Worm (Caenorhabditis elegans) whole organism, L4 larva: ENCODE results near the gene T16G1.9.
A peak's percentile ranks its signal among the peaks of the same experiment; 100 is the strongest.

ENCODE experiments used
- F26F4.8 ChIP-seq: fragments of 200-800 bp; sonication (Bioruptor generic); conservative IDR thresholded peaks from 2 replicates; pipeline ENCODE4 v1.3.6; 2022; ENCODE audit warnings: missing genetic modification characterization, missing compliant biosample characterization
- F37D6.2 ChIP-seq: sonication (generic microtip); optimal IDR thresholded peaks from 2 replicates; lab custom pipeline; 2016; ENCODE audit warnings: mild to moderate bottlenecking, missing genetic modification characterization, missing compliant biosample characterization
- Y75B8A.6 ChIP-seq: fragments of 200-800 bp; sonication (Bioruptor generic); IDR thresholded peaks from 2 replicates; pipeline ENCODE4 v1.3.6; 2022; ENCODE audit warnings: missing genetic modification reagents, missing genetic modification characterization, missing compliant biosample characterization
- ZK337.2 ChIP-seq: fragments of 200-800 bp; sonication (Bioruptor generic); IDR thresholded peaks from 2 replicates; pipeline ENCODE4 v1.3.6; 2022; ENCODE audit warnings: missing genetic modification reagents, missing genetic modification characterization, missing compliant biosample characterization
- aly-2 ChIP-seq: sonication (generic microtip); optimal IDR thresholded peaks from 2 replicates; lab custom pipeline; 2018; ENCODE audit warnings: missing biosample characterization, missing genetic modification characterization
- ces-1 ChIP-seq: fragments of 150-350 bp; sonication (generic microtip); optimal IDR thresholded peaks from 4 replicates; lab custom pipeline; 2014; ENCODE audit warnings: missing biosample characterization, missing genetic modification reagents, missing genetic modification characterization
- ctbp-1 ChIP-seq: fragments of 200-800 bp; sonication (Bioruptor generic); IDR thresholded peaks from 2 replicates; pipeline ENCODE4 v1.3.6; 2022; ENCODE audit warnings: missing genetic modification reagents, missing genetic modification characterization, missing compliant biosample characterization
- daf-16 ChIP-seq, 3 experiments: sonication (generic microtip); optimal IDR thresholded peaks; 2 replicates each; lab custom pipeline; 2016 to 2017; ENCODE audit warnings: missing genetic modification characterization in 3 of 3, missing genetic modification reagents in 3 of 3, mild to moderate bottlenecking in 2 of 3, missing compliant biosample characterization in 2 of 3, missing biosample characterization in 1 of 3, moderate library complexity in 1 of 3
- dmd-6 ChIP-seq: fragments of 200-800 bp; sonication (Bioruptor generic); IDR thresholded peaks from 2 replicates; pipeline ENCODE4 v1.3.6; 2022; ENCODE audit warnings: missing genetic modification reagents, missing genetic modification characterization, missing compliant biosample characterization
- duxl-1 ChIP-seq: sonication (generic microtip); optimal IDR thresholded peaks from 2 replicates; lab custom pipeline; 2016; ENCODE audit warnings: mild to moderate bottlenecking, missing genetic modification characterization, moderate library complexity, missing compliant biosample characterization; ENCODE audit not compliant: poor library complexity
- dve-1 ChIP-seq: sonication (generic microtip); optimal IDR thresholded peaks from 2 replicates; lab custom pipeline; 2017; ENCODE audit warnings: antibody characterized with exemption, mild to moderate bottlenecking, missing genetic modification characterization, missing compliant biosample characterization; ENCODE audit not compliant: insufficient read depth
- fos-1 ChIP-seq: fragments of 150-350 bp; optimal IDR thresholded peaks from 2 replicates; lab custom pipeline; 2014; ENCODE audit warnings: missing biosample characterization, missing genetic modification characterization
- gei-8 ChIP-seq: fragments of 200-800 bp; sonication (Bioruptor generic); optimal IDR thresholded peaks from 2 replicates; lab custom pipeline; 2018; ENCODE audit warnings: mild to moderate bottlenecking, missing genetic modification characterization, missing compliant biosample characterization
- hlh-11 ChIP-seq: fragments of 200-800 bp; sonication (Bioruptor generic); optimal IDR thresholded peaks from 2 replicates; lab custom pipeline; 2018; ENCODE audit warnings: mild to moderate bottlenecking, missing genetic modification characterization, missing compliant biosample characterization
- hlh-30 ChIP-seq: sonication (generic microtip); optimal IDR thresholded peaks from 2 replicates; lab custom pipeline; 2017; ENCODE audit warnings: antibody characterized with exemption, mild to moderate bottlenecking, missing genetic modification characterization, missing compliant biosample characterization; ENCODE audit not compliant: insufficient read depth
- jun-1 ChIP-seq: fragments of 150-350 bp; optimal IDR thresholded peaks from 2 replicates; lab custom pipeline; 2014; ENCODE audit warnings: missing biosample characterization, missing genetic modification reagents, missing genetic modification characterization
- lin-1 ChIP-seq: fragments of 200-800 bp; sonication (Bioruptor generic); IDR thresholded peaks from 2 replicates; pipeline ENCODE4 v1.3.6; 2022; ENCODE audit warnings: missing genetic modification reagents, missing genetic modification characterization, missing compliant biosample characterization
- lin-29 ChIP-seq: fragments of 200-800 bp; sonication (Bioruptor generic); IDR thresholded peaks from 2 replicates; pipeline ENCODE4 v1.3.6; 2022; ENCODE audit warnings: missing genetic modification reagents, missing genetic modification characterization, missing compliant biosample characterization
- lir-3 ChIP-seq: sonication (generic microtip); optimal IDR thresholded peaks from 2 replicates; lab custom pipeline; 2016; ENCODE audit warnings: mild to moderate bottlenecking, missing genetic modification characterization, missing compliant biosample characterization
- madf-9 ChIP-seq: fragments of 200-800 bp; sonication (Bioruptor generic); conservative IDR thresholded peaks from 2 replicates; pipeline ENCODE4 v1.3.6; 2022; ENCODE audit warnings: missing genetic modification reagents, missing genetic modification characterization, missing compliant biosample characterization
- nhr-10 ChIP-seq: fragments of 150-350 bp; optimal IDR thresholded peaks from 2 replicates; lab custom pipeline; 2014; ENCODE audit warnings: missing biosample characterization, missing genetic modification characterization
- nhr-102 ChIP-seq: sonication (generic microtip); optimal IDR thresholded peaks from 2 replicates; lab custom pipeline; 2016; ENCODE audit warnings: mild to moderate bottlenecking, missing genetic modification characterization, moderate library complexity, missing compliant biosample characterization
- nhr-28 ChIP-seq: fragments of 150-350 bp; optimal IDR thresholded peaks from 2 replicates; lab custom pipeline; 2014; ENCODE audit warnings: missing biosample characterization, missing genetic modification characterization
- nhr-41 ChIP-seq: fragments of 200-800 bp; sonication (Bioruptor generic); IDR thresholded peaks from 2 replicates; pipeline ENCODE4 v1.3.6; 2022; ENCODE audit warnings: missing genetic modification reagents, missing genetic modification characterization, missing compliant biosample characterization
- nhr-6 ChIP-seq: fragments of 150-350 bp; optimal IDR thresholded peaks from 2 replicates; lab custom pipeline; 2014; ENCODE audit warnings: missing biosample characterization, missing genetic modification characterization
- nhr-77 ChIP-seq: fragments of 150-350 bp; optimal IDR thresholded peaks from 2 replicates; lab custom pipeline; 2014; ENCODE audit warnings: missing biosample characterization, missing genetic modification characterization
- pha-4 ChIP-seq, 2 experiments: fragments of 150-350 bp in 1 of 2; fragments of 200-800 bp in 1 of 2; sonication (Bioruptor generic) in 1 of 2; IDR thresholded peaks in 1 of 2; optimal IDR thresholded peaks in 1 of 2; 2 replicates each; pipeline versions ENCODE4 v1.3.6 to Lab custom; 2014 to 2022; ENCODE audit warnings: missing genetic modification characterization in 2 of 2, missing genetic modification reagents in 2 of 2, missing biosample characterization in 1 of 2, missing compliant biosample characterization in 1 of 2
- php-3 ChIP-seq: fragments of 200-800 bp; sonication (Bioruptor generic); IDR thresholded peaks from 2 replicates; pipeline ENCODE4 v1.3.6; 2022; ENCODE audit warnings: missing genetic modification reagents, missing genetic modification characterization, missing compliant biosample characterization
- pqm-1 ChIP-seq: sonication (generic microtip); optimal IDR thresholded peaks from 2 replicates; lab custom pipeline; 2017; ENCODE audit warnings: missing biosample characterization, missing genetic modification characterization
- saeg-2 ChIP-seq: fragments of 200-800 bp; sonication (Bioruptor generic); IDR thresholded peaks from 2 replicates; pipeline ENCODE4 v1.3.6; 2022; ENCODE audit warnings: missing genetic modification reagents, missing genetic modification characterization, missing compliant biosample characterization
- sdz-12 ChIP-seq: fragments of 200-800 bp; sonication (Bioruptor generic); optimal IDR thresholded peaks from 2 replicates; lab custom pipeline; 2018; ENCODE audit warnings: mild to moderate bottlenecking, missing genetic modification characterization, missing compliant biosample characterization
- snpc-4 ChIP-seq: fragments of 150-350 bp; optimal IDR thresholded peaks from 2 replicates; lab custom pipeline; 2014; ENCODE audit warnings: missing biosample characterization, missing genetic modification characterization
- tag-97 ChIP-seq: fragments of 200-800 bp; sonication (Bioruptor generic); IDR thresholded peaks from 2 replicates; pipeline ENCODE4 v1.3.6; 2022; ENCODE audit warnings: missing genetic modification characterization, missing compliant biosample characterization
- tra-1 ChIP-seq: fragments of 200-800 bp; sonication (Bioruptor generic); IDR thresholded peaks from 2 replicates; pipeline ENCODE4 v1.3.6; 2022; ENCODE audit warnings: missing genetic modification reagents, missing genetic modification characterization, missing compliant biosample characterization
- zip-11 ChIP-seq: fragments of 200-800 bp; sonication (Bioruptor generic); IDR thresholded peaks from 2 replicates; pipeline ENCODE4 v1.3.6; 2022; ENCODE audit warnings: missing genetic modification characterization, missing compliant biosample characterization
- zip-2 ChIP-seq: fragments of 150-350 bp; optimal IDR thresholded peaks from 2 replicates; lab custom pipeline; 2014; ENCODE audit warnings: missing biosample characterization, missing genetic modification characterization

Gene T16G1.9

ce11 chrV:12941797-12942474, 8.7 kb downstream of the T16G1.9 start, which contains the start of gene T16G1.4:
Gene T16G1.4, minus strand, starts transcription at chrV:12941847.
- TF ChIP-seq hlh-30 (tag; lab: Kevin White, UChicago) (peak; percentile 46), ces-1 (GFP tag; lab: Kevin White, UChicago) (no peak), nhr-28 (peak; percentile 11), daf-16 (GFP tag; optimal IDR thresholded peaks at IDR 0.05; lab: Kevin White, UChicago) (no peak), daf-16 (tag; optimal IDR thresholded peaks at IDR 0.05; lab: Kevin White, UChicago) (peak; percentile 51)

- TF ChIP-seq daf-16 (GFP tag; optimal IDR thresholded peaks at IDR 0.05; lab: Kevin White, UChicago) = no peak
- TF ChIP-seq daf-16 (tag; optimal IDR thresholded peaks at IDR 0.05; lab: Kevin White, UChicago) = peak; percentile 76
- no peak for TF ChIP-seq tag-97 (GFP tag; lab: Robert Waterston, UW)
- 0 out of 2 replicates have a peak, but pooled peaks have one; percentile 23 for TF ChIP-seq dmd-6
- peak; percentile 88 for TF ChIP-seq zip-2 (tag; lab: Kevin White, UChicago)
- TF ChIP-seq nhr-77 (tag; lab: Kevin White, UChicago) = peak; percentile 36
- peak; percentile 40 for TF ChIP-seq pqm-1 (tag; lab: Kevin White, UChicago)
- TF ChIP-seq nhr-28 = peak; percentile 58
- no peak for TF ChIP-seq ces-1 (GFP tag; lab: Kevin White, UChicago)
- no peak for TF ChIP-seq pha-4 (GFP tag; IDR thresholded peaks at IDR 0.05; lab: Robert Waterston, UW)
- TF ChIP-seq pha-4 (tag; optimal IDR thresholded peaks at IDR 0.05; lab: Kevin White, UChicago) = no peak
These were observed 11.2 kb downstream of the T16G1.9 start, which contains the start of gene T16G1.5 for ce11 chrV:12939434-12939833. Gene T16G1.5, minus strand, starts transcription at chrV:12939552.

- no peak for TF ChIP-seq snpc-4
- no peak for TF ChIP-seq saeg-2 (GFP tag; lab: Robert Waterston, UW)
- TF ChIP-seq lin-1 (GFP tag; lab: Robert Waterston, UW) = no peak
- TF ChIP-seq nhr-6 (tag; lab: Kevin White, UChicago) = no peak
- TF ChIP-seq ZK337.2 (GFP tag; lab: Robert Waterston, UW) = no peak
- TF ChIP-seq daf-16 (GFP tag; optimal IDR thresholded peaks at IDR 0.05; lab: Kevin White, UChicago) = no peak
- peak; percentile 38 for TF ChIP-seq daf-16 (tag; optimal IDR thresholded peaks at IDR 0.05; lab: Kevin White, UChicago)
- TF ChIP-seq hlh-11 (tag; lab: Kevin White, UChicago) = peak; percentile 63
- no peak for TF ChIP-seq F37D6.2
- no peak for TF ChIP-seq fos-1 (tag; lab: Kevin White, UChicago)
- no peak for TF ChIP-seq ctbp-1
- TF ChIP-seq pqm-1 (tag; lab: Kevin White, UChicago) = peak; percentile 88
- peak; percentile 97 for TF ChIP-seq nhr-28
- peak; percentile 25 for TF ChIP-seq hlh-30 (tag; lab: Kevin White, UChicago)
- no peak for TF ChIP-seq tra-1 (GFP tag; lab: Robert Waterston, UW)
- TF ChIP-seq nhr-10 = no peak
- TF ChIP-seq nhr-102 (tag; lab: Kevin White, UChicago) = peak; percentile 71
- TF ChIP-seq sdz-12 (GFP tag; lab: Kevin White, UChicago) = no peak
- no peak for TF ChIP-seq F26F4.8 (GFP tag; lab: Robert Waterston, UW)
- no peak for TF ChIP-seq Y75B8A.6 (GFP tag; lab: Robert Waterston, UW)
- TF ChIP-seq dmd-6 = peak; percentile 86
- TF ChIP-seq duxl-1 (tag; lab: Kevin White, UChicago) = no peak
- no peak for TF ChIP-seq nhr-41 (GFP tag; lab: Robert Waterston, UW)
- no peak for TF ChIP-seq tag-97 (GFP tag; lab: Robert Waterston, UW)
- TF ChIP-seq jun-1 (tag; lab: Kevin White, UChicago) = no peak
- TF ChIP-seq aly-2 (tag; lab: Kevin White, UChicago) = no peak
- peak; percentile 79 for TF ChIP-seq dve-1
- no peak for TF ChIP-seq gei-8
- no peak for TF ChIP-seq lir-3 (tag; lab: Kevin White, UChicago)
- no peak for TF ChIP-seq madf-9 (GFP tag; lab: Robert Waterston, UW)
- no peak for TF ChIP-seq lin-29 (GFP tag; lab: Robert Waterston, UW)
- peak; percentile 80 for TF ChIP-seq nhr-77 (tag; lab: Kevin White, UChicago)
- TF ChIP-seq zip-11 (GFP tag; lab: Robert Waterston, UW) = no peak
- peak; percentile 65; the same call in 1 of the 2 replicates for TF ChIP-seq php-3 (GFP tag; lab: Robert Waterston, UW)
These were observed 13.6 kb downstream of the T16G1.9 start, which contains the start of gene T16G1.6 for ce11 chrV:12937098-12937497. Gene T16G1.6, minus strand, starts transcription at chrV:12937174.
